Worm (Caenorhabditis elegans): ENCODE data around the gene C55A6.10.

The C55A6.10 gene

ce11 chrV:11552379-11552778 is 47.2 kb downstream of the C55A6.10 start, which contains the start of gene srx-85:
TSS of gene srx-85 (plus strand) at chrV:11552679.
- TF ChIP-seq cog-1 (tag; optimal IDR thresholded peaks at IDR 0.05), result no peak
- TF ChIP-seq klf-2 (GFP tag; conservative IDR thresholded peaks at IDR 0.05), result no peak
- TF ChIP-seq ztf-23 (GFP tag; IDR thresholded peaks at IDR 0.05), result no peak
- TF ChIP-seq T22C8.4 (GFP tag; IDR thresholded peaks at IDR 0.05), result no peak
- TF ChIP-seq ref-1 (GFP tag; conservative IDR thresholded peaks at IDR 0.05), result no peak
- TF ChIP-seq flt-1 (GFP tag; IDR thresholded peaks at IDR 0.05), result no peak
- TF ChIP-seq ztf-29 (GFP tag; IDR thresholded peaks at IDR 0.05), result no peak
- no peak for TF ChIP-seq tab-1 (GFP tag; IDR thresholded peaks at IDR 0.05)
- TF ChIP-seq med-1 (GFP tag; optimal IDR thresholded peaks at IDR 0.05; ENCODE audit: insufficient read depth), result no peak

- TF ChIP-seq cog-1 (tag; optimal IDR thresholded peaks at IDR 0.05), result no peak
- no peak for TF ChIP-seq flt-1 (GFP tag; IDR thresholded peaks at IDR 0.05)
- no peak for TF ChIP-seq T22C8.4 (GFP tag; IDR thresholded peaks at IDR 0.05)
- TF ChIP-seq tab-1 (GFP tag; IDR thresholded peaks at IDR 0.05), result no peak
- TF ChIP-seq ztf-23 (GFP tag; IDR thresholded peaks at IDR 0.05), result no peak
- TF ChIP-seq ztf-29 (GFP tag; IDR thresholded peaks at IDR 0.05), result no peak
- TF ChIP-seq klf-2 (GFP tag; conservative IDR thresholded peaks at IDR 0.05), result no peak
- no peak for TF ChIP-seq med-1 (GFP tag; optimal IDR thresholded peaks at IDR 0.05; ENCODE audit: insufficient read depth)
- no peak for TF ChIP-seq ref-1 (GFP tag; conservative IDR thresholded peaks at IDR 0.05)
Observed at ce11 chrV:11554260-11554659, 49.1 kb downstream of the C55A6.10 start, which contains the start of gene duo-1. TSS of gene duo-1 (plus strand) at chrV:11554630.
